Worm (Caenorhabditis elegans) whole organism, young adult: ENCODE data around the gene T21D12.14.
A peak's percentile ranks its signal among the peaks of the same experiment; 100 is the strongest.

Source experiments
- B0035.1 ChIP-seq: sonication (generic microtip); optimal IDR thresholded peaks from 2 replicates; lab custom pipeline; 2016; ENCODE audit warnings: missing genetic modification characterization, mild to moderate bottlenecking, missing compliant biosample characterization, missing genotype, missing genetic modification reagents
- C06A6.2 ChIP-seq: fragments of 200-800 bp; sonication (Bioruptor generic); conservative IDR thresholded peaks from 2 replicates; pipeline ENCODE4 v1.3.6; 2022; ENCODE audit warnings: missing genetic modification characterization, missing compliant biosample characterization
- F10E7.11 ChIP-seq: sonication (generic microtip); optimal IDR thresholded peaks from 2 replicates; lab custom pipeline; 2017; ENCODE audit warnings: mild to moderate bottlenecking, missing genetic modification characterization, moderate library complexity, missing compliant biosample characterization
- F57A8.1 ChIP-seq: fragments of 200-800 bp; sonication (Bioruptor generic); optimal IDR thresholded peaks from 2 replicates; lab custom pipeline; 2018; ENCODE audit warnings: mild to moderate bottlenecking, missing genetic modification characterization, moderate library complexity, missing compliant biosample characterization
- F57C9.4 ChIP-seq: sonication (generic microtip); optimal IDR thresholded peaks from 2 replicates; lab custom pipeline; 2017; ENCODE audit warnings: mild to moderate bottlenecking, missing genetic modification characterization, missing compliant biosample characterization
- K12H6.12 ChIP-seq: fragments of 200-800 bp; sonication (Bioruptor generic); optimal IDR thresholded peaks from 2 replicates; lab custom pipeline; 2018; ENCODE audit warnings: mild to moderate bottlenecking, missing genetic modification characterization, missing compliant biosample characterization
- Y79H2A.3 ChIP-seq: fragments of 200-800 bp; sonication (Bioruptor generic); conservative IDR thresholded peaks from 2 replicates; pipeline ENCODE4 v1.3.6; 2022; ENCODE audit warnings: missing genetic modification reagents, missing genetic modification characterization, missing compliant biosample characterization
- Y95B8A.8 ChIP-seq: fragments of 200-800 bp; sonication (Bioruptor generic); IDR thresholded peaks from 2 replicates; pipeline ENCODE4 v1.3.6; 2022; ENCODE audit warnings: missing genetic modification reagents, missing genetic modification characterization, missing compliant biosample characterization
- attf-3 ChIP-seq: fragments of 200-800 bp; sonication (Bioruptor generic); conservative IDR thresholded peaks from 2 replicates; pipeline ENCODE4 v1.3.6; 2022; ENCODE audit warnings: missing genetic modification reagents, missing genetic modification characterization, missing compliant biosample characterization
- cebp-1 ChIP-seq, 2 experiments: fragments of 200-800 bp in 1 of 2; sonication (Bioruptor generic) in 1 of 2; sonication (generic microtip) in 1 of 2; IDR thresholded peaks in 1 of 2; optimal IDR thresholded peaks in 1 of 2; 2 replicates each; pipeline versions ENCODE4 v1.3.6 to Lab custom; 2017 to 2022; ENCODE audit warnings: missing compliant biosample characterization in 2 of 2, missing genetic modification characterization in 2 of 2, mild to moderate bottlenecking in 1 of 2, missing genetic modification reagents in 1 of 2, moderate library complexity in 1 of 2
- ceh-27 ChIP-seq: fragments of 200-800 bp; sonication (Bioruptor generic); optimal IDR thresholded peaks from 2 replicates; lab custom pipeline; 2018; ENCODE audit warnings: mild to moderate bottlenecking, missing genetic modification characterization, moderate library complexity, missing compliant biosample characterization
- dpl-1 ChIP-seq: fragments of 150-350 bp; optimal IDR thresholded peaks from 2 replicates; lab custom pipeline; 2014; ENCODE audit warnings: missing biosample characterization, missing genetic modification reagents, missing genetic modification characterization
- egrh-3 ChIP-seq: fragments of 200-800 bp; sonication (Bioruptor generic); IDR thresholded peaks from 2 replicates; pipeline ENCODE4 v1.3.6; 2022; ENCODE audit warnings: missing genetic modification reagents, missing genetic modification characterization, missing compliant biosample characterization
- ets-4 ChIP-seq: fragments of 200-800 bp; sonication (Bioruptor generic); optimal IDR thresholded peaks from 2 replicates; lab custom pipeline; 2018; ENCODE audit warnings: mild to moderate bottlenecking, missing genetic modification characterization, missing compliant biosample characterization
- hlh-12 ChIP-seq: sonication (generic microtip); optimal IDR thresholded peaks from 2 replicates; lab custom pipeline; 2016; ENCODE audit warnings: missing genetic modification characterization, missing compliant biosample characterization
- hmg-1.2 ChIP-seq: fragments of 200-800 bp; sonication (Bioruptor generic); IDR thresholded peaks from 2 replicates; pipeline ENCODE4 v1.3.6; 2022; ENCODE audit warnings: missing genetic modification reagents, missing genetic modification characterization, missing compliant biosample characterization
- lin-35 ChIP-seq, 3 experiments: fragments of 150-350 bp in 2 of 3; sonication (generic microtip) in 1 of 3; optimal IDR thresholded peaks; 2 replicates each; lab custom pipeline; 2014 to 2018; ENCODE audit warnings: missing biosample characterization in 3 of 3, missing genetic modification characterization in 3 of 3, missing genetic modification reagents in 3 of 3
- lin-54 ChIP-seq: fragments of 200-800 bp; sonication (Bioruptor generic); optimal IDR thresholded peaks from 2 replicates; lab custom pipeline; 2018; ENCODE audit warnings: mild to moderate bottlenecking, missing genetic modification characterization, missing compliant biosample characterization
- lsy-27 ChIP-seq: sonication (generic microtip); optimal IDR thresholded peaks from 2 replicates; lab custom pipeline; 2017; ENCODE audit warnings: missing genetic modification characterization, mild to moderate bottlenecking, missing compliant biosample characterization, antibody characterized with exemption, missing genotype, borderline replicate concordance; ENCODE audit not compliant: insufficient read depth
- madf-10 ChIP-seq: sonication (generic microtip); optimal IDR thresholded peaks from 2 replicates; lab custom pipeline; 2016; ENCODE audit warnings: mild to moderate bottlenecking, missing genetic modification characterization, missing compliant biosample characterization
- madf-6 ChIP-seq: fragments of 200-800 bp; sonication (Bioruptor generic); IDR thresholded peaks from 2 replicates; pipeline ENCODE4 v1.3.6; 2022; ENCODE audit warnings: missing genetic modification reagents, missing genetic modification characterization, missing compliant biosample characterization
- mes-4 ChIP-seq: sonication (generic microtip); optimal IDR thresholded peaks from 2 replicates; lab custom pipeline; 2016; ENCODE audit warnings: missing genotype, missing genetic modification characterization, missing compliant biosample characterization
- nfya-2 ChIP-seq: fragments of 200-800 bp; sonication (Bioruptor generic); IDR thresholded peaks from 2 replicates; pipeline ENCODE4 v1.3.6; 2022; ENCODE audit warnings: missing genetic modification reagents, missing genetic modification characterization, missing compliant biosample characterization
- nhr-120 ChIP-seq: fragments of 200-800 bp; sonication (Bioruptor generic); IDR thresholded peaks from 2 replicates; pipeline ENCODE4 v1.3.6; 2022; ENCODE audit warnings: missing genetic modification characterization, missing compliant biosample characterization
- nhr-90 ChIP-seq: sonication (generic microtip); optimal IDR thresholded peaks from 2 replicates; lab custom pipeline; 2016; ENCODE audit warnings: missing genotype, mild to moderate bottlenecking, missing genetic modification characterization, missing compliant biosample characterization
- rcor-1 ChIP-seq: fragments of 200-800 bp; sonication (Bioruptor generic); IDR thresholded peaks from 2 replicates; pipeline ENCODE4 v1.3.6; 2022; ENCODE audit warnings: missing genetic modification reagents, missing genetic modification characterization, missing compliant biosample characterization
- rec-8 ChIP-seq, 2 experiments: sonication (generic microtip); optimal IDR thresholded peaks; 2 replicates each; lab custom pipeline; 2016; ENCODE audit warnings: mild to moderate bottlenecking in 2 of 2, missing genetic modification characterization in 2 of 2, missing genetic modification reagents in 2 of 2, missing genotype in 2 of 2, missing biosample characterization in 1 of 2, missing compliant biosample characterization in 1 of 2, moderate library complexity in 1 of 2
- sea-2 ChIP-seq: fragments of 200-800 bp; sonication (Bioruptor generic); IDR thresholded peaks from 2 replicates; pipeline ENCODE4 v1.3.6; 2022; ENCODE audit warnings: missing genetic modification characterization, missing compliant biosample characterization
- snpc-1.3 ChIP-seq: sonication (generic microtip); optimal IDR thresholded peaks from 2 replicates; lab custom pipeline; 2017; ENCODE audit warnings: missing genetic modification characterization, mild to moderate bottlenecking, missing compliant biosample characterization, antibody characterized with exemption, moderate library complexity, missing genotype, missing genetic modification reagents; ENCODE audit not compliant: insufficient read depth
- snpc-4 ChIP-seq, 5 experiments: fragments of 150-350 bp in 1 of 5; sonication (generic microtip) in 4 of 5; optimal IDR thresholded peaks; 2 replicates each; lab custom pipeline; 2014 to 2018; ENCODE audit warnings: missing genetic modification characterization in 5 of 5, missing biosample characterization in 3 of 5, antibody characterized with exemption in 2 of 5, mild to moderate bottlenecking in 2 of 5, missing compliant biosample characterization in 2 of 5, missing genotype in 2 of 5, moderate library complexity in 2 of 5, missing genetic modification reagents in 1 of 5
- somi-1 ChIP-seq: fragments of 200-800 bp; sonication (Bioruptor generic); optimal IDR thresholded peaks from 2 replicates; lab custom pipeline; 2018; ENCODE audit warnings: mild to moderate bottlenecking, missing genetic modification characterization, missing compliant biosample characterization
- xnd-1 ChIP-seq: sonication (generic microtip); optimal IDR thresholded peaks from 2 replicates; lab custom pipeline; 2016; ENCODE audit warnings: missing genotype, missing genetic modification reagents, missing genetic modification characterization, missing compliant biosample characterization
- zfh-2 ChIP-seq: fragments of 200-800 bp; sonication (Bioruptor generic); conservative IDR thresholded peaks from 2 replicates; pipeline ENCODE4 v1.3.6; 2022; ENCODE audit warnings: missing genetic modification reagents, missing genetic modification characterization, missing compliant biosample characterization
- ztf-25 ChIP-seq: fragments of 200-800 bp; sonication (Bioruptor generic); IDR thresholded peaks from 2 replicates; pipeline ENCODE4 v1.3.6; 2022; ENCODE audit warnings: missing genetic modification reagents, missing genetic modification characterization, missing compliant biosample characterization
- ztf-26 ChIP-seq: sonication (generic microtip); optimal IDR thresholded peaks from 2 replicates; lab custom pipeline; 2017; ENCODE audit warnings: missing genetic modification characterization, missing compliant biosample characterization
- ztf-6 ChIP-seq: fragments of 200-800 bp; sonication (Bioruptor generic); IDR thresholded peaks from 2 replicates; pipeline ENCODE4 v1.3.6; 2022; ENCODE audit warnings: missing genetic modification reagents, missing genetic modification characterization, missing compliant biosample characterization

Gene T21D12.14

ce11 chrIV:306572-306971 is 18.6 kb upstream of the T21D12.14 start:
- TF ChIP-seq hmg-1.2 (peak; percentile 72; the same call in 1 of the 2 replicates), ztf-25 (GFP tag; lab: Robert Waterston, UW) (0 out of 2 replicates have a peak, but pooled peaks have one; percentile 18), ceh-27 (peak; percentile 15), lin-35 (GFP tag; optimal IDR thresholded peaks at IDR 0.05; lab: Kevin White, UChicago) (peak in 1 of 3 experiments; percentile 8), rcor-1 (GFP tag; lab: Robert Waterston, UW) (no peak), F57A8.1 (no peak)

- TF ChIP-seq somi-1 (GFP tag; lab: Kevin White, UChicago) (no peak), F57C9.4 (tag; lab: Kevin White, UChicago) (no peak), mes-4 (no peak), nhr-90 (no peak), snpc-1.3 (no peak), dpl-1 (GFP tag; lab: Kevin White, UChicago) (no peak), lin-54 (GFP tag; lab: Kevin White, UChicago) (no peak), egrh-3 (GFP tag; lab: Robert Waterston, UW) (no peak), hlh-12 (no peak), sea-2 (GFP tag; lab: Robert Waterston, UW) (no peak), hmg-1.2 (no peak), zfh-2 (GFP tag; lab: Robert Waterston, UW) (no peak)
These were observed 17.2 kb upstream of the T21D12.14 start for ce11 chrIV:305101-305500.

ce11 chrIV:303264-303663 is 15.3 kb upstream of the T21D12.14 start:
- TF ChIP-seq madf-10 (tag; lab: Kevin White, UChicago): no peak
- TF ChIP-seq Y95B8A.8 (GFP tag; lab: Robert Waterston, UW): no peak
- TF ChIP-seq nfya-2 (GFP tag; lab: Robert Waterston, UW): no peak
- no peak for TF ChIP-seq snpc-4 (GFP tag; optimal IDR thresholded peaks at IDR 0.05; lab: Kevin White, UChicago)
- TF ChIP-seq snpc-4 (tag; optimal IDR thresholded peaks at IDR 0.05; lab: Kevin White, UChicago): no peak
- no peak for TF ChIP-seq ets-4
- no peak for TF ChIP-seq lsy-27
- TF ChIP-seq hmg-1.2: no peak
- TF ChIP-seq rec-8 (tag; optimal IDR thresholded peaks at IDR 0.05; lab: Kevin White, UChicago): no peak
- TF ChIP-seq madf-6 (GFP tag; lab: Robert Waterston, UW): no peak
- no peak for TF ChIP-seq attf-3 (GFP tag; lab: Robert Waterston, UW)
- no peak for TF ChIP-seq K12H6.12 (tag; lab: Kevin White, UChicago)
- TF ChIP-seq xnd-1 (tag; lab: Kevin White, UChicago): no peak
- no peak for TF ChIP-seq C06A6.2 (GFP tag; lab: Robert Waterston, UW)
- TF ChIP-seq ztf-26 (tag; lab: Kevin White, UChicago): no peak
- no peak for TF ChIP-seq Y79H2A.3
- no peak for TF ChIP-seq B0035.1 (tag; lab: Kevin White, UChicago)
- TF ChIP-seq F10E7.11 (tag; lab: Kevin White, UChicago): no peak
- TF ChIP-seq ztf-6 (GFP tag; lab: Robert Waterston, UW): no peak

- TF ChIP-seq cebp-1 (GFP tag; IDR thresholded peaks at IDR 0.05; lab: Robert Waterston, UW): no peak
- TF ChIP-seq cebp-1 (tag; optimal IDR thresholded peaks at IDR 0.05; lab: Kevin White, UChicago): peak; percentile 55
- no peak for TF ChIP-seq nhr-120
These were observed 14.8 kb upstream of the T21D12.14 start for ce11 chrIV:302743-303142.
